Worm (Caenorhabditis elegans) whole organism, L4/young adult: Measurements from ENCODE around the gene nfi-1.

Experiments used
- dao-5 ChIP-seq: sonication (generic microtip); optimal IDR thresholded peaks from 2 replicates; lab custom pipeline; 2016; ENCODE audit warnings: missing genotype, missing genetic modification characterization, moderate library complexity, missing compliant biosample characterization
- him-1 ChIP-seq: sonication (generic microtip); optimal IDR thresholded peaks from 2 replicates; lab custom pipeline; 2016; ENCODE audit warnings: missing genotype, missing genetic modification reagents, missing genetic modification characterization, missing compliant biosample characterization

DNA sequence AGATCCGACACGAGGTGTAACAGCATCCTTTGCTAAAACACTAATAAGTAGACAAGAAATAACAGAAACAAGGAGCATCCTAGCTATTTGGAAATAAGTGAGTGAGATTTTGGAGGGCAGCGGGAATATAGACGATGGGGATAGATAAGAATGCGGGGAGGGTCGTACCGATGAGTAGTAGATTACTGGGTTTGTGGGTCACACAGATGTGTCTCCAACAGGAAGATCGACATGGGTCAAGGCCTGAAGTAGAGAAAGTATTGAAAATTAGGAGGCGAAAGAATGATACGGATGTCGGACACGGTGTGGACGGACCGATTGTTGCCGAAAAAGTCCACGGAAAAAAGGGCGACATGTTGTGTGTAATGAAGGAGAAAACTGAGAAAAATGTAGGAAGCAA lies 3.6 kb upstream of the nfi-1 start, which contains the start of gene wrt-10:
- no peak for TF ChIP-seq dao-5
- TF ChIP-seq him-1 (tag; lab: Kevin White, UChicago) = no peak
